Worm (Caenorhabditis elegans) whole organism, mixed stage, embryonic: ENCODE measurements around the gene ZK563.2.

Source experiments
- elt-3 ChIP-seq: fragments of 150-350 bp; optimal IDR thresholded peaks from 2 replicates; lab custom pipeline; 2014; ENCODE audit warnings: missing biosample characterization, missing genetic modification characterization
- flh-1 ChIP-seq: fragments of 200-800 bp; sonication (Bioruptor generic); optimal IDR thresholded peaks from 2 replicates; lab custom pipeline; 2018; ENCODE audit warnings: mild to moderate bottlenecking, missing genetic modification characterization, moderate library complexity, missing compliant biosample characterization
- mep-1 ChIP-seq: fragments of 150-350 bp; optimal IDR thresholded peaks from 2 replicates; lab custom pipeline; 2017; ENCODE audit warnings: missing biosample characterization, missing genetic modification reagents, missing genetic modification characterization, inconsistent platforms
- snpc-4 ChIP-seq: fragments of 150-350 bp; optimal IDR thresholded peaks from 2 replicates; lab custom pipeline; 2014; ENCODE audit warnings: missing biosample characterization, missing genetic modification characterization
- unc-39 ChIP-seq: fragments of 150-350 bp; optimal IDR thresholded peaks from 2 replicates; lab custom pipeline; 2014; ENCODE audit warnings: missing biosample characterization, missing genetic modification characterization
- unc-62 ChIP-seq: fragments of 150-350 bp; optimal IDR thresholded peaks from 2 replicates; lab custom pipeline; 2014; ENCODE audit warnings: missing biosample characterization, missing genetic modification reagents, missing genetic modification characterization
- ztf-11 ChIP-seq: fragments of 150-350 bp; optimal IDR thresholded peaks from 2 replicates; lab custom pipeline; 2014; ENCODE audit warnings: missing biosample characterization, missing genetic modification characterization

DNA sequence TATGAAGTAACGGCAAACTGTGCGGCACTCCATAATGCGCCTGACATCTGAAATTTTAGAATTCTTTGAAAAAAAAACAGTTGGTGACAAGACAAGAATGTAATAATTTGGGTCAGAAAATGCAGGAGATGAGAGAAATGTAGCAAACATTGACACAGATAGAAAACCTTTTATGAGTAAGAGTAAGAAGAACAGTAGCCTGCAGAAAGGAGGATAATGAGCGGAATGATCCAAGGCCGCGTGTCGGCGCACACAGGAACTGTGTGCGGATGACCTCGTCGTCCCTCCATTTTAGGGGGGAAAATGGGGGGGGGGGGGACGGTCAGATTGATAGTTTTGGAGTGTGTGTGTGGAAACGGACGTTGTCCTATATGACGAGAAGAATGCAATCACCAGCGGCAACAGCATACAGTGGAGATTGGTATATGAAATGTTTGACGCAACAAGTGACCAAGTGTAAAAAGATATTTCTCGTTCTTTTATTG is 45.9 kb downstream of the ZK563.2 start, which contains the start of gene dhs-27:
- no peak for TF ChIP-seq unc-39
- no peak for TF ChIP-seq elt-3 (tag; lab: Kevin White, UChicago)
- no peak for TF ChIP-seq snpc-4 (tag; lab: Kevin White, UChicago)
- no peak for TF ChIP-seq flh-1 (GFP tag; lab: Kevin White, UChicago)
- no peak for TF ChIP-seq mep-1
- no peak for TF ChIP-seq unc-62
- TF ChIP-seq ztf-11 (tag; lab: Kevin White, UChicago), result no peak
